Fruit fly (Drosophila melanogaster) whole organism, embryonic: ENCODE data around the gene UQCR-Q.

Source experiments
- Asciz ChIP-seq: fragments of 200-800 bp; sonication (Bioruptor generic); optimal IDR thresholded peaks from 2 replicates; lab custom pipeline; 2017; ENCODE audit warnings: missing biosample characterization, mild to moderate bottlenecking, missing genetic modification characterization, missing genetic modification reagents
- Atf6 ChIP-seq: fragments of 200-800 bp; sonication (Bioruptor generic); IDR thresholded peaks from 2 replicates; pipeline ENCODE4 v1.3.6; 2022; ENCODE audit warnings: missing biosample characterization, missing genetic modification characterization
- CG11093 ChIP-seq: fragments of 200-800 bp; sonication (Bioruptor generic); IDR thresholded peaks from 3 replicates; pipeline ENCODE4 v1.3.6; 2022; ENCODE audit warnings: missing biosample characterization, missing genetic modification characterization
- CG11560 ChIP-seq: fragments of 200-800 bp; sonication (Bioruptor generic); IDR thresholded peaks from 3 replicates; pipeline ENCODE4 v1.3.6; 2022; ENCODE audit warnings: missing biosample characterization, missing genetic modification characterization
- CG12155 ChIP-seq: fragments of 200-800 bp; sonication (Bioruptor generic); optimal IDR thresholded peaks from 3 replicates; lab custom pipeline; 2016; ENCODE audit warnings: missing biosample characterization, missing genetic modification characterization
- CG12391 ChIP-seq: fragments of 200-800 bp; sonication (Bioruptor generic); optimal IDR thresholded peaks from 3 replicates; lab custom pipeline; 2018; ENCODE audit warnings: missing biosample characterization, mild to moderate bottlenecking, missing genetic modification characterization, moderate library complexity
- CG14014 ChIP-seq: fragments of 200-800 bp; sonication (Bioruptor generic); IDR thresholded peaks from 2 replicates; pipeline ENCODE4 v1.3.6; 2022; ENCODE audit warnings: missing biosample characterization, missing genetic modification characterization
- CG16815 ChIP-seq: fragments of 200-800 bp; sonication (Bioruptor generic); optimal IDR thresholded peaks from 3 replicates; lab custom pipeline; 2017; ENCODE audit warnings: missing biosample characterization, mild to moderate bottlenecking, missing genetic modification characterization
- CG17829 ChIP-seq: fragments of 200-800 bp; optimal IDR thresholded peaks from 2 replicates; lab custom pipeline; 2019; ENCODE audit warnings: missing biosample characterization, mild to moderate bottlenecking, missing genetic modification characterization, moderate library complexity
- CG18476 ChIP-seq: fragments of 200-800 bp; sonication (Bioruptor generic); optimal IDR thresholded peaks from 2 replicates; lab custom pipeline; 2016; ENCODE audit warnings: missing biosample characterization, mild to moderate bottlenecking, missing genetic modification characterization
- CG18599 ChIP-seq: fragments of 200-800 bp; sonication (Bioruptor generic); optimal IDR thresholded peaks from 3 replicates; lab custom pipeline; 2017; ENCODE audit warnings: missing biosample characterization, missing genetic modification characterization, mild to moderate bottlenecking, moderate library complexity, missing genetic modification reagents
- CG18619 ChIP-seq: fragments of 200-800 bp; sonication (Bioruptor generic); optimal IDR thresholded peaks from 3 replicates; lab custom pipeline; 2017; ENCODE audit warnings: missing biosample characterization, mild to moderate bottlenecking, missing genetic modification characterization
- CG2889 ChIP-seq: fragments of 200-800 bp; sonication (Bioruptor generic); IDR thresholded peaks from 3 replicates; pipeline ENCODE4 v1.3.6; 2022; ENCODE audit warnings: missing biosample characterization, missing genetic modification characterization
- CG30403 ChIP-seq: fragments of 200-800 bp; sonication (Bioruptor generic); optimal IDR thresholded peaks from 3 replicates; lab custom pipeline; 2016; ENCODE audit warnings: missing biosample characterization, missing genetic modification characterization
- CG32532 ChIP-seq: fragments of 200-800 bp; sonication (Bioruptor generic); IDR thresholded peaks from 2 replicates; pipeline ENCODE4 v1.3.6; 2022; ENCODE audit warnings: missing biosample characterization, missing genetic modification characterization
- CG33557 ChIP-seq: fragments of 200-800 bp; sonication (Bioruptor generic); optimal IDR thresholded peaks from 2 replicates; lab custom pipeline; 2019; ENCODE audit warnings: missing biosample characterization, mild to moderate bottlenecking, missing genetic modification characterization, moderate library complexity
- CG34422 ChIP-seq: fragments of 200-800 bp; sonication (Bioruptor generic); IDR thresholded peaks from 3 replicates; pipeline ENCODE4 v1.3.6; 2022; ENCODE audit warnings: missing biosample characterization, missing genetic modification characterization
- CG3726 ChIP-seq: fragments of 200-800 bp; sonication (Bioruptor generic); IDR thresholded peaks from 3 replicates; pipeline ENCODE4, ENCODE4 v1.3.6; 2022; ENCODE audit warnings: missing biosample characterization, missing genetic modification characterization
- CG3995 ChIP-seq: fragments of 200-800 bp; sonication (Bioruptor generic); optimal IDR thresholded peaks from 3 replicates; lab custom pipeline; 2016; ENCODE audit warnings: missing biosample characterization, missing genetic modification characterization
- CG4404 ChIP-seq: fragments of 200-800 bp; sonication (Bioruptor generic); IDR thresholded peaks from 2 replicates; pipeline ENCODE4 v1.3.6; 2022; ENCODE audit warnings: missing biosample characterization, missing genetic modification characterization
- CG5180 ChIP-seq: fragments of 200-800 bp; sonication (Bioruptor generic); optimal IDR thresholded peaks from 3 replicates; lab custom pipeline; 2017; ENCODE audit warnings: missing biosample characterization, missing genetic modification characterization, mild to moderate bottlenecking, moderate library complexity, missing genetic modification reagents
- CG6813 ChIP-seq: fragments of 200-800 bp; sonication (Bioruptor generic); optimal IDR thresholded peaks from 2 replicates; lab custom pipeline; 2017; ENCODE audit warnings: missing biosample characterization, missing genetic modification characterization, mild to moderate bottlenecking, moderate library complexity, missing genetic modification reagents
- CG8281 ChIP-seq: fragments of 200-800 bp; sonication (Bioruptor generic); optimal IDR thresholded peaks from 2 replicates; lab custom pipeline; 2018; ENCODE audit warnings: missing biosample characterization, mild to moderate bottlenecking, missing genetic modification characterization, moderate library complexity
- CG8478 ChIP-seq: fragments of >200 bp; optimal IDR thresholded peaks from 2 replicates; lab custom pipeline; 2018
- ERR ChIP-seq: fragments of 200-800 bp; sonication (Bioruptor generic); optimal IDR thresholded peaks from 2 replicates; lab custom pipeline; 2016; ENCODE audit warnings: missing biosample characterization, missing genetic modification characterization
- H15 ChIP-seq: fragments of 200-800 bp; sonication (Bioruptor generic); IDR thresholded peaks from 3 replicates; pipeline ENCODE4 v1.3.6; 2022; ENCODE audit warnings: missing biosample characterization, missing genetic modification characterization
- Hsf ChIP-seq: fragments of 200-800 bp; sonication (Bioruptor generic); optimal IDR thresholded peaks from 3 replicates; lab custom pipeline; 2016; ENCODE audit warnings: missing biosample characterization, missing genetic modification characterization
- Kr ChIP-seq: fragments of 200-800 bp; sonication (Bioruptor generic); optimal IDR thresholded peaks from 2 replicates; lab custom pipeline; 2017; ENCODE audit warnings: missing biosample characterization, mild to moderate bottlenecking, missing genetic modification characterization
- Lim3 ChIP-seq: fragments of 200-800 bp; sonication (Bioruptor generic); IDR thresholded peaks from 2 replicates; pipeline ENCODE4 v1.3.6; 2022; ENCODE audit warnings: missing biosample characterization, missing genetic modification characterization
- MTF-1 ChIP-seq: fragments of 200-800 bp; sonication (Bioruptor generic); optimal IDR thresholded peaks from 2 replicates; lab custom pipeline; 2018; ENCODE audit warnings: missing biosample characterization, mild to moderate bottlenecking, missing genetic modification characterization, borderline replicate concordance
- Oaz ChIP-seq: fragments of 200-800 bp; sonication (Bioruptor generic); IDR thresholded peaks from 2 replicates; pipeline ENCODE4 v1.3.6; 2022; ENCODE audit warnings: missing biosample characterization, missing genetic modification characterization
- PHDP ChIP-seq: fragments of 200-800 bp; sonication (Bioruptor generic); optimal IDR thresholded peaks from 3 replicates; lab custom pipeline; 2018; ENCODE audit warnings: missing biosample characterization, mild to moderate bottlenecking, missing genetic modification characterization, moderate library complexity
- ase ChIP-seq: fragments of 200-800 bp; sonication (Bioruptor generic); IDR thresholded peaks from 3 replicates; pipeline ENCODE4 v1.3.6; 2022; ENCODE audit warnings: missing biosample characterization, missing genetic modification characterization
- ash1 ChIP-seq: fragments of 200-800 bp; sonication (Bioruptor generic); optimal IDR thresholded peaks from 2 replicates; lab custom pipeline; 2018; ENCODE audit warnings: missing biosample characterization, mild to moderate bottlenecking, missing genetic modification characterization
- az2 ChIP-seq: fragments of 200-800 bp; sonication (Bioruptor generic); optimal IDR thresholded peaks from 3 replicates; lab custom pipeline; 2016; ENCODE audit warnings: missing biosample characterization, missing genetic modification characterization
- bbx ChIP-seq: fragments of 200-800 bp; sonication (Bioruptor generic); IDR thresholded peaks from 2 replicates; pipeline ENCODE4 v1.3.6; 2022; ENCODE audit warnings: missing biosample characterization, missing genetic modification characterization; ENCODE audit not compliant: partially characterized antibody
- caup ChIP-seq: fragments of 200-800 bp; sonication (Bioruptor generic); optimal IDR thresholded peaks from 3 replicates; lab custom pipeline; 2017; ENCODE audit warnings: missing biosample characterization, mild to moderate bottlenecking, missing genetic modification characterization, moderate library complexity; ENCODE audit not compliant: severe bottlenecking
- croc ChIP-seq: fragments of 200-800 bp; sonication (Bioruptor generic); conservative IDR thresholded peaks from 3 replicates; pipeline ENCODE4 v1.3.6; 2022; ENCODE audit warnings: missing biosample characterization, missing genetic modification characterization
- disco-r ChIP-seq: fragments of 200-800 bp; sonication (Bioruptor generic); optimal IDR thresholded peaks from 2 replicates; lab custom pipeline; 2016; ENCODE audit warnings: missing biosample characterization, missing genetic modification characterization
- esg ChIP-seq: fragments of 200-800 bp; sonication (Bioruptor generic); conservative IDR thresholded peaks from 2 replicates; pipeline ENCODE4 v1.3.6; 2022; ENCODE audit warnings: missing biosample characterization, missing genetic modification characterization
- eve ChIP-seq, 2 experiments: fragments of >200 bp; optimal IDR thresholded peaks; 2 replicates each; lab custom pipeline; 2017; ENCODE audit warnings: missing biosample characterization in 2 of 2, missing genetic modification characterization in 2 of 2
- gcm ChIP-seq: fragments of 200-800 bp; sonication (Bioruptor generic); optimal IDR thresholded peaks from 2 replicates; lab custom pipeline; 2019; ENCODE audit warnings: missing biosample characterization, mild to moderate bottlenecking, missing genetic modification characterization, moderate library complexity
- gro ChIP-seq: fragments of 200-800 bp; sonication (Bioruptor generic); optimal IDR thresholded peaks from 2 replicates; lab custom pipeline; 2016; ENCODE audit warnings: missing biosample characterization, missing genetic modification characterization
- lab ChIP-seq: fragments of 200-800 bp; sonication (Bioruptor generic); optimal IDR thresholded peaks from 3 replicates; lab custom pipeline; 2017; ENCODE audit warnings: missing biosample characterization, missing genetic modification characterization, mild to moderate bottlenecking, moderate library complexity, missing genetic modification reagents
- lilli ChIP-seq: fragments of 200-800 bp; sonication (Bioruptor generic); optimal IDR thresholded peaks from 3 replicates; lab custom pipeline; 2016; ENCODE audit warnings: missing biosample characterization, missing genetic modification characterization
- pros ChIP-seq: fragments of 200-800 bp; sonication (Bioruptor generic); optimal IDR thresholded peaks from 3 replicates; lab custom pipeline; 2019; ENCODE audit warnings: missing biosample characterization, mild to moderate bottlenecking, missing genetic modification characterization, moderate library complexity
- pzg ChIP-seq: fragments of 200-800 bp; sonication (Bioruptor generic); optimal IDR thresholded peaks from 3 replicates; lab custom pipeline; 2018; ENCODE audit warnings: missing biosample characterization, mild to moderate bottlenecking, missing genetic modification characterization, moderate library complexity
- slbo ChIP-seq: fragments of 200-800 bp; sonication (Bioruptor generic); IDR thresholded peaks from 2 replicates; pipeline ENCODE4 v1.3.6; 2022; ENCODE audit warnings: missing biosample characterization, missing genetic modification characterization
- tup ChIP-seq: fragments of 200-800 bp; sonication (Bioruptor generic); optimal IDR thresholded peaks from 2 replicates; lab custom pipeline; 2016; ENCODE audit warnings: missing biosample characterization, mild to moderate bottlenecking, missing genetic modification characterization, moderate library complexity

The UQCR-Q gene

DNA sequence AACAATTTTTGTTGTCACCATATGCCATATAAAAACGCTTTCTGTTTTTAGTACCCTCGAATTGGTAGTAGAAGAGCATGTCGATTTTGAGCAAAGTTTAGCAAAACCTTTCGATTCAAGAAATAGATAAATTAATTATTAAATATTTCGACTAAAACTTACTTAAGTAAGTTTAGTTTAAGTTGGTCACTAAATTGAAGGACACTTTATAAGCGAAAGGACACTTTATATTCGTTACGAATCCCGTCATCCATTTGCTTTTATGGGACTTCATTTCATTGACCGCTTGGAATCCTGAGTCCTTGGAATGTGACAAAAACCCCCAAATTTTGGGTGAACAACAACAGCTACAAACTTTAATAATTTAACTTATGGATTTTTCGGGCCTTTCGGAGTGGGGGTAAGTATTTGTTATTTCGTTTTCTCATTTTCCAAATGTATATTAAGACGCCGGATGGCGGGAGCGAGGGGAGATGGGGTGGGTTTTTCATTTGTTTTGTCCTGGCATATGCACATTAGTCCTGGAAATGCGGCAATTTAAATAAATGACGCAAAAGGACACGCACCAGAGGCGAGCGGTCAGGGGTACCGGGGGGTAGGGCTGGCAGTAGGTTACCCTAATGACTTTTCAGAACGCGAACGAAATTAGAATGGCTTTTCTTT, 15.6 kb upstream of the UQCR-Q start (continued):
- TF ChIP-seq CG14014 (GFP tag; lab: Robert Waterston, UW) (0 out of 2 replicates have a peak, but pooled peaks have one; percentile 35), CG33557 (GFP tag; lab: Kevin White, UChicago) (no peak), eve (GFP tag; optimal IDR thresholded peaks at IDR 0.05; lab: Kevin White, UChicago) (peak in 1 of 2 experiments; percentile 48), az2 (GFP tag; lab: Kevin White, UChicago) (peak; percentile 20), CG34422 (GFP tag; lab: Robert Waterston, UW) (no peak), CG17829 (tag; lab: Kevin White, UChicago) (peak; percentile 38), ash1 (GFP tag; lab: Kevin White, UChicago) (no peak), lab (GFP tag; lab: Kevin White, UChicago) (peak; percentile 69), CG4404 (GFP tag; lab: Robert Waterston, UW) (0 out of 2 replicates have a peak, but pooled peaks have one; percentile 26), lilli (GFP tag; lab: Kevin White, UChicago) (peak; percentile 28), Oaz (GFP tag; lab: Robert Waterston, UW) (no peak), CG12391 (tag; lab: Kevin White, UChicago) (peak; percentile 57), Kr (GFP tag; lab: Kevin White, UChicago) (no peak), CG30403 (GFP tag; lab: Kevin White, UChicago) (peak; percentile 32), gro (no peak), CG11093 (GFP tag; lab: Robert Waterston, UW) (no peak), Atf6 (GFP tag; lab: Robert Waterston, UW) (0 out of 2 replicates have a peak, but pooled peaks have one; percentile 27), CG32532 (GFP tag; lab: Robert Waterston, UW) (peak; percentile 12; the same call in 1 of the 2 replicates), CG2889 (no peak), pzg (GFP tag; lab: Kevin White, UChicago) (no peak), CG5180 (GFP tag; lab: Kevin White, UChicago) (no peak), PHDP (peak; percentile 29), caup (GFP tag; lab: Kevin White, UChicago) (peak; percentile 0), pros (GFP tag; lab: Kevin White, UChicago) (peak; percentile 78), Lim3 (GFP tag; lab: Robert Waterston, UW) (no peak), ERR (GFP tag; lab: Kevin White, UChicago) (no peak), ase (GFP tag; lab: Robert Waterston, UW) (0 out of 3 replicates have a peak, but pooled peaks have one; percentile 31), CG6813 (peak; percentile 12), tup (GFP tag; lab: Kevin White, UChicago) (peak; percentile 13), CG8478 (lab: Kevin White, UChicago) (no peak), Hsf (GFP tag; lab: Kevin White, UChicago) (peak; percentile 9), CG3995 (GFP tag; lab: Kevin White, UChicago) (no peak), disco-r (GFP tag; lab: Kevin White, UChicago) (no peak), H15 (GFP tag; lab: Robert Waterston, UW) (0 out of 3 replicates have a peak, but pooled peaks have one; percentile 34), gcm (GFP tag; lab: Kevin White, UChicago) (no peak), CG11560 (no peak), CG3726 (GFP tag; lab: Robert Waterston, UW) (0 out of 3 replicates have a peak, but pooled peaks have one; percentile 9), MTF-1 (GFP tag; lab: Kevin White, UChicago) (no peak), Asciz (GFP tag; lab: Kevin White, UChicago) (peak; percentile 25), bbx (GFP tag; lab: Robert Waterston, UW) (no peak), CG12155 (GFP tag; lab: Kevin White, UChicago) (no peak), CG18599 (GFP tag; lab: Kevin White, UChicago) (peak; percentile 69), CG18476 (GFP tag; lab: Kevin White, UChicago) (no peak), CG8281 (tag; lab: Kevin White, UChicago) (no peak), CG16815 (peak; percentile 3), slbo (peak; percentile 44), CG18619 (GFP tag; lab: Kevin White, UChicago) (peak; percentile 0), croc (GFP tag; lab: Robert Waterston, UW) (no peak), esg (GFP tag; lab: Robert Waterston, UW) (no peak; the same call in 1 of the 2 replicates)
